Fruit fly (Drosophila melanogaster): Measurements from ENCODE around the gene Nup93-2.

Nup93-2 gene

DNA sequence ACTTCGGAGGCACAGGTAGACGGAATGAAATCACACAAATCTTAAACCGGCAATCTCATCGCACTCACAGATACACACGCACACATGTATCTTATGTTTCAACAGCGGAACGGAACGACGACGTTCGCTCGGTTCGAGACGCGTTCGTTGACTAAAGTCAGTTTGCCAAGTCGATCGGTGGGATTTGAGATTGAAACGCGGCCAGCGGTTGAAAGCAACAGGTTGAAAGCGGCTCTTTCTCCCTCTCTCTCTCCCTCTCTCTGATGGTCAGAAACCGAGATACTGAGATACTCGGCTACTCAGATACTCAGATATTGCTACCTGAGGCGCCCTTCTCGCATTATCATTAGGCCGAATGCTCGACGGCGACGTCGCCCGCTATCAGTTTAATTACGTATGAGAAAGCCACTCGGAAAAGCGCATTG, 44.4 kb downstream of the Nup93-2 start (continued):
- TF ChIP-seq CG12659 (GFP tag; optimal IDR thresholded peaks at IDR 0.05): peak; percentile 44
- TF ChIP-seq sqz (GFP tag; optimal IDR thresholded peaks at IDR 0.05): peak; percentile 28
- TF ChIP-seq CG1233 (GFP tag; optimal IDR thresholded peaks at IDR 0.05): peak; percentile 16
- no peak for TF ChIP-seq CG1792 (GFP tag; optimal IDR thresholded peaks at IDR 0.05)
- peak; percentile 50; the same call in 1 of the 2 replicates for TF ChIP-seq Atf6 (GFP tag; IDR thresholded peaks at IDR 0.05)
- no peak for TF ChIP-seq CG2875 (GFP tag; optimal IDR thresholded peaks at IDR 0.05)
- peak; percentile 53 for TF ChIP-seq CG11723 (GFP tag; optimal IDR thresholded peaks at IDR 0.05)
- TF ChIP-seq tll (GFP tag; optimal IDR thresholded peaks at IDR 0.05): peak in 1 of 2 experiments; percentile 97
- no peak for TF ChIP-seq tx (GFP tag; optimal IDR thresholded peaks at IDR 0.05)
- TF ChIP-seq CrebB (tag; optimal IDR thresholded peaks at IDR 0.05): peak; percentile 80
- no peak for TF ChIP-seq NC2α (GFP tag; optimal IDR thresholded peaks at IDR 0.05)
- TF ChIP-seq grau (tag; optimal IDR thresholded peaks at IDR 0.05): peak; percentile 26
- no peak for TF ChIP-seq Nf-YC (tag; optimal IDR thresholded peaks at IDR 0.05)
- TF ChIP-seq tio (GFP tag; optimal IDR thresholded peaks at IDR 0.05): no peak
- peak; percentile 44 for TF ChIP-seq CG13775 (GFP tag; optimal IDR thresholded peaks at IDR 0.05)
- TF ChIP-seq slbo (GFP tag; IDR thresholded peaks at IDR 0.05): no peak
- TF ChIP-seq CG3847 (GFP tag; IDR thresholded peaks at IDR 0.05): no peak; the same call in 1 of the 2 replicates
- peak; percentile 67 for TF ChIP-seq CG10431 (GFP tag; optimal IDR thresholded peaks at IDR 0.05)
- peak; percentile 38 for TF ChIP-seq Hey (tag; optimal IDR thresholded peaks at IDR 0.05)
- TF ChIP-seq abd-A (tag; optimal IDR thresholded peaks at IDR 0.05): peak; percentile 26
- TF ChIP-seq CG1024 (GFP tag; IDR thresholded peaks at IDR 0.05): no peak
- TF ChIP-seq ken (GFP tag; IDR thresholded peaks at IDR 0.05): 0 out of 3 replicates have a peak, but pooled peaks have one; percentile 16
- no peak for TF ChIP-seq ap (GFP tag; IDR thresholded peaks at IDR 0.05)
- TF ChIP-seq CkIIα-i1 (GFP tag; IDR thresholded peaks at IDR 0.05): no peak
- TF ChIP-seq Ptx1 (GFP tag; IDR thresholded peaks at IDR 0.05): no peak
- TF ChIP-seq CG5180 (GFP tag; optimal IDR thresholded peaks at IDR 0.05): peak; percentile 86
- TF ChIP-seq tna (GFP tag; IDR thresholded peaks at IDR 0.05; ENCODE audit: partially characterized antibody): no peak
- peak; percentile 49 for TF ChIP-seq CG2120 (GFP tag; optimal IDR thresholded peaks at IDR 0.05)
- TF ChIP-seq cas (GFP tag; IDR thresholded peaks at IDR 0.05): peak; percentile 71; the same call in 1 of the 2 replicates
- TF ChIP-seq CG12071 (GFP tag; optimal IDR thresholded peaks at IDR 0.05): peak; percentile 65
- peak; percentile 35 for TF ChIP-seq onecut (GFP tag; IDR thresholded peaks at IDR 0.05)
- peak; percentile 94 for TF ChIP-seq zen (tag; optimal IDR thresholded peaks at IDR 0.05)
- no peak for TF ChIP-seq Max (GFP tag; optimal IDR thresholded peaks at IDR 0.05)
- TF ChIP-seq tin (GFP tag; optimal IDR thresholded peaks at IDR 0.05): no peak
- no peak for TF ChIP-seq BEAF-32 (GFP tag; optimal IDR thresholded peaks at IDR 0.05)
- TF ChIP-seq gcm2 (GFP tag; optimal IDR thresholded peaks at IDR 0.05): peak; percentile 2
- peak; percentile 39 for TF ChIP-seq CG4328 (GFP tag; optimal IDR thresholded peaks at IDR 0.05)
- peak; percentile 92; the same call in 1 of the 3 replicates for TF ChIP-seq CG2199 (GFP tag; IDR thresholded peaks at IDR 0.05)
- TF ChIP-seq pros (GFP tag; optimal IDR thresholded peaks at IDR 0.05): peak; percentile 51
- peak in 1 of 2 experiments; percentile 28 for TF ChIP-seq insv (GFP tag; optimal IDR thresholded peaks at IDR 0.05)
- TF ChIP-seq caup (GFP tag; optimal IDR thresholded peaks at IDR 0.05; ENCODE audit: severe bottlenecking): peak; percentile 86
- peak; percentile 77 for TF ChIP-seq cg (GFP tag; optimal IDR thresholded peaks at IDR 0.05)
- TF ChIP-seq pho (GFP tag; optimal IDR thresholded peaks at IDR 0.05): peak; percentile 24
- TF ChIP-seq lilli (GFP tag; optimal IDR thresholded peaks at IDR 0.05): peak; percentile 19
- peak; percentile 24 for TF ChIP-seq nau (GFP tag; optimal IDR thresholded peaks at IDR 0.05)
- TF ChIP-seq btn (GFP tag; optimal IDR thresholded peaks at IDR 0.05): no peak
- TF ChIP-seq Trl (optimal IDR thresholded peaks at IDR 0.05): peak; percentile 78 to 86
- peak; percentile 40 for TF ChIP-seq Trl (GFP tag; optimal IDR thresholded peaks at IDR 0.05)
- TF ChIP-seq CG4707 (GFP tag; optimal IDR thresholded peaks at IDR 0.05): peak; percentile 27
- TF ChIP-seq bsh (GFP tag; optimal IDR thresholded peaks at IDR 0.05): peak in 1 of 2 experiments; percentile 42

Data from whole organism, embryonic.